Worm (Caenorhabditis elegans): ENCODE data around the gene K03D3.5.

- no peak for TF ChIP-seq elt-2 (tag; optimal IDR thresholded peaks at IDR 0.05)
- no peak for TF ChIP-seq ZK546.5 (tag; optimal IDR thresholded peaks at IDR 0.05)
Observed at ce11 chrIV:16336721-16337120, 16.4 kb upstream of the K03D3.5 start, which contains the start of gene C35D6.13.

Data from whole organism, L3 larva.